Fruit fly (Drosophila melanogaster): ENCODE measurements around the gene Pgam5.

DNA sequence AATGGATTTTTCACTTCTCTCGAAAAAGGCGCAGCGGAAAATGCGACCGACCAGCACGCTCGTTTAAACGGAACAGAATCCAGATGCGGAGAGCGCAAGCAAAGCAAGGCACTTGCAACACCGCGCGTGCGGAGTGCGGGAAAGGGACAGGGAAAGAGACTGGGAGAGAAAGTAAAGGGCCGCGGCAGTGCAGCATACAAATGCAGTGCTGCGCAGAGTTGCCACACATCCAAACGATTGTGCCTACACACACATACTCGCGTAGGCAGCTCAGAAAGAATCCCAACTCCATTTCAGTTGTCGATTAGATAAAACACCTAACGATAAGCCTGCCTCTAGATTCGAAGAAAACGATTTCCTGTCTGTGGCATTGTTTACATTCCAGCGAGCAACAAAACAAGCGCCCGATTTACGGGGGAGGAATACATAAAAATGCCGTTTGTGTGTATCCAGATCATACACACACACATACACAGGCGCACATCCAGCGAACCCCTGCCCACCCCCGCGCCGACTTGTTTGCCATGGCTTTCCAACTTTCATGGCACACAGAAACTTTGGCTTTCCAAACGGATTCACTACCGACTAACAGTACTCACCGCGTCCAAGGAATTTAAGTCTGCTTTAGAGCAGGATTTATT is 26.2 kb upstream of the Pgam5 start:
- TF ChIP-seq Clk (GFP tag; optimal IDR thresholded peaks at IDR 0.05): no peak
- no peak for TF ChIP-seq ovo (GFP tag; optimal IDR thresholded peaks at IDR 0.05)
- TF ChIP-seq bab1 (GFP tag; optimal IDR thresholded peaks at IDR 0.05): no peak
- no peak for TF ChIP-seq Hr96 (GFP tag; optimal IDR thresholded peaks at IDR 0.05)
- TF ChIP-seq CG7045 (GFP tag; optimal IDR thresholded peaks at IDR 0.05): no peak
- no peak for TF ChIP-seq kay (GFP tag; ENCODE audit: borderline replicate concordance)
- TF ChIP-seq CG7101 (tag; optimal IDR thresholded peaks at IDR 0.05): no peak
- no peak for TF ChIP-seq CG12768 (GFP tag; optimal IDR thresholded peaks at IDR 0.05)
- TF ChIP-seq CG1620 (GFP tag; optimal IDR thresholded peaks at IDR 0.05): no peak

Measured in whole organism, adult.